Worm (Caenorhabditis elegans): ENCODE data around the gene Y69H2.10.

Y69H2.10 gene

ce11 chrV:18631966-18632531, 38.1 kb upstream of the Y69H2.10 start:
- TF ChIP-seq ceh-48 (tag; optimal IDR thresholded peaks at IDR 0.05) (peak; percentile 46), T23F11.4 (GFP tag; optimal IDR thresholded peaks at IDR 0.05) (no peak), npax-4 (tag; optimal IDR thresholded peaks at IDR 0.05) (no peak)

ce11 chrV:18636248-18636647, 33.9 kb upstream of the Y69H2.10 start, which contains the start of gene egas-3:
TSS of gene egas-3 (minus strand) at chrV:18636348.
- no peak for TF ChIP-seq hlh-8 (tag; optimal IDR thresholded peaks at IDR 0.05)
- no peak for TF ChIP-seq nfya-1 (tag; optimal IDR thresholded peaks at IDR 0.05)
- TF ChIP-seq ceh-31 (tag; optimal IDR thresholded peaks at IDR 0.05) = no peak
- TF ChIP-seq unc-42 (tag; optimal IDR thresholded peaks at IDR 0.05) = no peak
- no peak for TF ChIP-seq eyg-1 (tag; optimal IDR thresholded peaks at IDR 0.05)
- TF ChIP-seq F13H6.1 (tag; optimal IDR thresholded peaks at IDR 0.05) = no peak
- TF ChIP-seq fax-1 (tag; optimal IDR thresholded peaks at IDR 0.05) = no peak
- no peak for TF ChIP-seq K02D7.2 (tag; optimal IDR thresholded peaks at IDR 0.05)
- no peak for TF ChIP-seq npax-4 (tag; optimal IDR thresholded peaks at IDR 0.05)
- TF ChIP-seq unc-86 (tag; optimal IDR thresholded peaks at IDR 0.05) = no peak
- no peak for TF ChIP-seq ceh-48 (tag; optimal IDR thresholded peaks at IDR 0.05)
- no peak for TF ChIP-seq hlh-15 (tag; optimal IDR thresholded peaks at IDR 0.05)

ce11 chrV:18637544-18638366, 32.4 kb upstream of the Y69H2.10 start:
- TF ChIP-seq K02D7.2 (tag; optimal IDR thresholded peaks at IDR 0.05) (no peak), dve-1 (tag; optimal IDR thresholded peaks at IDR 0.05) (peak; percentile 87)

- TF ChIP-seq syd-9 (tag; optimal IDR thresholded peaks at IDR 0.05) = no peak
- no peak for TF ChIP-seq ceh-31 (tag; optimal IDR thresholded peaks at IDR 0.05)
- no peak for TF ChIP-seq npax-4 (tag; optimal IDR thresholded peaks at IDR 0.05)
- no peak for TF ChIP-seq tbx-2 (tag; optimal IDR thresholded peaks at IDR 0.05)
- TF ChIP-seq ets-4 (tag; optimal IDR thresholded peaks at IDR 0.05) = no peak
- no peak for TF ChIP-seq C08G9.2 (tag; optimal IDR thresholded peaks at IDR 0.05)
- TF ChIP-seq hlh-8 (tag; optimal IDR thresholded peaks at IDR 0.05) = no peak
- no peak for TF ChIP-seq sox-2 (GFP tag; IDR thresholded peaks at IDR 0.05)
- no peak for TF ChIP-seq pag-3 (tag; optimal IDR thresholded peaks at IDR 0.05; ENCODE audit: borderline replicate concordance)
- no peak for TF ChIP-seq unc-55 (GFP tag; optimal IDR thresholded peaks at IDR 0.05)
- no peak for TF ChIP-seq ceh-48 (tag; optimal IDR thresholded peaks at IDR 0.05)
- no peak for TF ChIP-seq hlh-13 (GFP tag; optimal IDR thresholded peaks at IDR 0.05)
- TF ChIP-seq sdc-2 (tag; optimal IDR thresholded peaks at IDR 0.05) = no peak
- no peak for TF ChIP-seq fax-1 (tag; optimal IDR thresholded peaks at IDR 0.05)
- no peak for TF ChIP-seq ceh-14 (tag; optimal IDR thresholded peaks at IDR 0.05)
- TF ChIP-seq dve-1 (tag; optimal IDR thresholded peaks at IDR 0.05) = no peak
- no peak for TF ChIP-seq T23F11.4 (GFP tag; optimal IDR thresholded peaks at IDR 0.05)
- TF ChIP-seq ceh-22 (tag; optimal IDR thresholded peaks at IDR 0.05) = no peak
- no peak for TF ChIP-seq pax-1 (tag; optimal IDR thresholded peaks at IDR 0.05)
Observed at ce11 chrV:18638367-18638873, 31.7 kb upstream of the Y69H2.10 start, which contains the start of gene col-42. TSS of gene col-42 (plus strand) at chrV:18638484.

- TF ChIP-seq ceh-2 (tag; optimal IDR thresholded peaks at IDR 0.05) (peak; percentile 3), ttx-3 (tag; optimal IDR thresholded peaks at IDR 0.05) (no peak)
Observed at ce11 chrV:18639074-18639473, 31.0 kb upstream of the Y69H2.10 start.

ce11 chrV:18639601-18640354, 30.3 kb upstream of the Y69H2.10 start, which contains the start of gene egas-1:
TSS of gene egas-1 (plus strand) at chrV:18640304.
- no peak for TF ChIP-seq Y22D7AL.16 (tag; optimal IDR thresholded peaks at IDR 0.05)
- TF ChIP-seq dve-1 (tag; optimal IDR thresholded peaks at IDR 0.05) = peak; percentile 84
